Worm (Caenorhabditis elegans) whole organism, L1 larva: Measurements from ENCODE around the gene Y54F10BM.21.

Source experiments
- Y116A8C.19 ChIP-seq: sonication (generic microtip); optimal IDR thresholded peaks from 2 replicates; lab custom pipeline; 2016; ENCODE audit warnings: missing compliant biosample characterization, missing genetic modification characterization, borderline replicate concordance
- ceh-63 ChIP-seq: fragments of 200-800 bp; sonication (Bioruptor generic); optimal IDR thresholded peaks from 2 replicates; lab custom pipeline; 2018; ENCODE audit warnings: mild to moderate bottlenecking, missing genetic modification characterization, missing compliant biosample characterization
- ceh-90 ChIP-seq: sonication (generic microtip); optimal IDR thresholded peaks from 2 replicates; lab custom pipeline; 2016; ENCODE audit warnings: missing genetic modification characterization, missing compliant biosample characterization
- ces-1 ChIP-seq: fragments of 150-350 bp; optimal IDR thresholded peaks from 2 replicates; lab custom pipeline; 2014; ENCODE audit warnings: missing biosample characterization, missing genetic modification reagents, missing genetic modification characterization
- efl-1 ChIP-seq, 4 experiments: fragments of 150-350 bp; optimal IDR thresholded peaks in 3 of 4; peaks in 1 of 4; 1 replicate in 1 of 4; 2 replicates in 3 of 4; lab custom pipeline; 2014; ENCODE audit warnings: missing biosample characterization in 2 of 4, missing genetic modification characterization in 2 of 4, missing genetic modification reagents in 2 of 4
- elt-2 ChIP-seq: sonication (generic microtip); optimal IDR thresholded peaks from 2 replicates; lab custom pipeline; 2016; ENCODE audit warnings: missing genetic modification characterization, mild to moderate bottlenecking, inconsistent platforms, missing compliant biosample characterization, missing genetic modification reagents
- elt-3 ChIP-seq, 6 experiments: fragments of 150-350 bp in 1 of 6; sonication (generic microtip); optimal IDR thresholded peaks; 2 replicates each; lab custom pipeline; 2017 to 2018; ENCODE audit warnings: missing biosample characterization in 6 of 6, missing genetic modification characterization in 6 of 6, inconsistent platforms in 1 of 6
- fkh-4 ChIP-seq: sonication (generic microtip); optimal IDR thresholded peaks from 2 replicates; lab custom pipeline; 2016; ENCODE audit warnings: missing compliant biosample characterization, missing genetic modification characterization, borderline replicate concordance
- fkh-8 ChIP-seq: sonication (generic microtip); optimal IDR thresholded peaks from 2 replicates; lab custom pipeline; 2016; ENCODE audit warnings: mild to moderate bottlenecking, missing genetic modification characterization, missing compliant biosample characterization
- hpl-2 ChIP-seq: fragments of 150-350 bp; optimal IDR thresholded peaks from 2 replicates; lab custom pipeline; 2014; ENCODE audit warnings: missing biosample characterization, missing genetic modification reagents, missing genetic modification characterization
- irx-1 ChIP-seq: sonication (generic microtip); optimal IDR thresholded peaks from 2 replicates; lab custom pipeline; 2016; ENCODE audit warnings: missing genetic modification characterization, missing compliant biosample characterization
- isw-1 ChIP-seq: fragments of 200-800 bp; sonication (Bioruptor generic); IDR thresholded peaks from 2 replicates; pipeline ENCODE4 v1.3.6; 2022; ENCODE audit warnings: missing genetic modification characterization, missing compliant biosample characterization
- jun-1 ChIP-seq: fragments of 150-350 bp; optimal IDR thresholded peaks from 2 replicates; lab custom pipeline; 2014; ENCODE audit warnings: missing biosample characterization, missing genetic modification reagents, missing genetic modification characterization
- lin-39 ChIP-seq: fragments of 150-350 bp; optimal IDR thresholded peaks from 2 replicates; lab custom pipeline; 2014; ENCODE audit warnings: missing biosample characterization, missing genetic modification reagents, missing genetic modification characterization
- lir-3 ChIP-seq: sonication (generic microtip); optimal IDR thresholded peaks from 2 replicates; lab custom pipeline; 2016; ENCODE audit warnings: mild to moderate bottlenecking, missing genetic modification characterization, moderate library complexity, missing compliant biosample characterization; ENCODE audit not compliant: poor library complexity
- mab-9 ChIP-seq: fragments of 200-800 bp; sonication (Bioruptor generic); IDR thresholded peaks from 2 replicates; pipeline ENCODE4 v1.3.6; 2022; ENCODE audit warnings: missing genetic modification reagents, missing genetic modification characterization, missing compliant biosample characterization
- nhr-12 ChIP-seq: sonication (generic microtip); optimal IDR thresholded peaks from 2 replicates; lab custom pipeline; 2017; ENCODE audit warnings: missing biosample characterization, missing genetic modification characterization
- nhr-28 ChIP-seq: fragments of 150-350 bp; optimal IDR thresholded peaks from 2 replicates; lab custom pipeline; 2014; ENCODE audit warnings: missing biosample characterization, missing genetic modification characterization
- nhr-71 ChIP-seq: sonication (generic microtip); optimal IDR thresholded peaks from 2 replicates; lab custom pipeline; 2016; ENCODE audit warnings: mild to moderate bottlenecking, missing genetic modification characterization, moderate library complexity, missing compliant biosample characterization
- nhr-76 ChIP-seq: sonication (generic microtip); optimal IDR thresholded peaks from 2 replicates; lab custom pipeline; 2017; ENCODE audit warnings: missing biosample characterization, missing genetic modification characterization
- nhr-85 ChIP-seq: sonication (generic microtip); peaks from one replicate; lab custom pipeline; 2016; ENCODE audit warnings: missing genetic modification characterization, inconsistent platforms, missing compliant biosample characterization
- pax-3 ChIP-seq: fragments of 200-800 bp; sonication (Bioruptor generic); optimal IDR thresholded peaks from 2 replicates; lab custom pipeline; 2018; ENCODE audit warnings: mild to moderate bottlenecking, missing genetic modification characterization, moderate library complexity, missing compliant biosample characterization
- pqm-1 ChIP-seq: sonication (generic microtip); optimal IDR thresholded peaks from 3 replicates; lab custom pipeline; 2017; ENCODE audit warnings: missing biosample characterization, missing genetic modification characterization
- snpc-4 ChIP-seq: fragments of 150-350 bp; optimal IDR thresholded peaks from 2 replicates; lab custom pipeline; 2014; ENCODE audit warnings: missing biosample characterization, missing genetic modification characterization
- tlp-1 ChIP-seq: fragments of 150-350 bp; optimal IDR thresholded peaks from 2 replicates; lab custom pipeline; 2014; ENCODE audit warnings: missing biosample characterization, missing genetic modification characterization
- ztf-11 ChIP-seq, 2 experiments: sonication (generic microtip); optimal IDR thresholded peaks; 2 replicates each; lab custom pipeline; 2016 to 2017; ENCODE audit warnings: missing genetic modification characterization in 2 of 2, missing biosample characterization in 1 of 2, missing compliant biosample characterization in 1 of 2

Y54F10BM.21 gene

DNA sequence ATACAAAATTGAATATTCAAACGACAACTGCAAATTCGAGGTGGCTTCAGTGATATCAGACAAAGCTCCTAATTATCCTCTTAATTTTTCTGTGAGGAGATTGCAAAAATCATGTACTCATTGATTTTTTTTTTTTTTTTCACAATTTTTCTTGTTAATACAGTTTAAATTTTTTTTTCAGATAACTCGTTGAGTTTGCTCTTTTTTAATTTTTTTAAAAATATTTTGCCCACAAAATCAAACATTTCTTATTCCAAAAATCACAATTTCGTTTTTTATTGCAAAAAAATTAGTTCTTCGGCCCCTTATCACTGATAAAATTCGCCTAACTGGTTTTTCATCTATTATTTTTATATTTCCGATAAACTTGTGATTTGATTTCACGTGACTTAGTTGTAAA is at the start of gene Y54F10BM.21:
TSS of gene Y54F10BM.21 (plus strand) at position 301 of the 400 bp plus-strand sequence.
- TF ChIP-seq elt-3 (tag; optimal IDR thresholded peaks at IDR 0.05; lab: Kevin White, UChicago) (peak in 1 of 6 experiments; percentile 40), mab-9 (no peak)

DNA sequence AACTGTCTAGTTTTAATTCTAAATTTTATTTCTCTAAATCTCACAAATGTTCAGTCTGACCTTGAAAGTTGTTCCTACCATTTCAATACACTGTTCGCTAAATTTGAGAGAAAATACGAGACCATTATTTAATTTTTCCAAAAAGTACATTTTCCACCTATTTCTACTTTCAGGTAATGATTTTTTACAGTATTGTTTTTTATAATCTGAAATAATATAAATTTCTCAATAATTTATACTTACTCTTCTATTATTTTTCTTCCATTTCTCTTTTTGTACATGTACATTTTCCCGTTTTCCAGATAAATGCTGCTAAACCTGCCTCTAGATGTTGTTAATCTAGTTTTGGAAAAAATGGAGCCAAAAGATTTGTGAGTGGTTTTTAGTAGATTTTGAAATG is 49.5 kb upstream of the Y54F10BM.21 start, which contains the start of gene fbxa-62:
TSS of gene fbxa-62 (plus strand) at position 301 of the 400 bp plus-strand sequence.
- TF ChIP-seq ceh-90 (tag; lab: Kevin White, UChicago) = no peak
- TF ChIP-seq nhr-12 (tag; lab: Kevin White, UChicago) = no peak
- no peak for TF ChIP-seq irx-1
- no peak for TF ChIP-seq pax-3 (tag; lab: Kevin White, UChicago)
- no peak for TF ChIP-seq fkh-8 (tag; lab: Kevin White, UChicago)
- no peak for TF ChIP-seq hpl-2
- no peak for TF ChIP-seq elt-3 (tag; optimal IDR thresholded peaks at IDR 0.05; lab: Kevin White, UChicago)
- TF ChIP-seq nhr-85 (tag; lab: Kevin White, UChicago) = no peak
- no peak for TF ChIP-seq nhr-76 (tag; lab: Kevin White, UChicago)
- no peak for TF ChIP-seq ztf-11 (tag; optimal IDR thresholded peaks at IDR 0.05; lab: Kevin White, UChicago)
- no peak for TF ChIP-seq isw-1 (GFP tag; lab: Robert Waterston, UW)
- no peak for TF ChIP-seq lir-3 (tag; lab: Kevin White, UChicago)

DNA sequence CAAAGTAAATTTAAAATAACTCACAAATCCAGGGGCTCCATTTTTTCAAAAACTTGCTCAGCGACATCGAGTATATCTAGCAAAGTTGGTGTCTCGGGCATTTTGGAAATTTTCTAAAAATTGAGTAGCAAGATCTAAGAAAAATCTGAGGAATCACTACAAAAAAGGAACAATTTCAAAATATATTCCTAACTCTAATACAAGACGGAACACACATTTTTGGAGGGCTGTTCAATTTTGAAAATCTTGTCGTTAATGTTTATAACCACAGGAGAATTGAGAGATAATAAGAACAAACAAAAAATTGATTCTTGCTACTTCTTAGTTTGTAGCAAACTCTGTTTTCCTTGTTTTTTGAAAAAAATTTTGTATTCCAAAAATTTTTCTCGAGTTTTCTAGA is 44.6 kb upstream of the Y54F10BM.21 start, which contains the start of gene fbxa-47:
TSS of gene fbxa-47 (minus strand) at position 101 of the 400 bp plus-strand sequence.
- TF ChIP-seq nhr-85 (tag; lab: Kevin White, UChicago) (no peak), snpc-4 (tag; lab: Kevin White, UChicago) (no peak), nhr-71 (tag; lab: Kevin White, UChicago) (no peak)

DNA sequence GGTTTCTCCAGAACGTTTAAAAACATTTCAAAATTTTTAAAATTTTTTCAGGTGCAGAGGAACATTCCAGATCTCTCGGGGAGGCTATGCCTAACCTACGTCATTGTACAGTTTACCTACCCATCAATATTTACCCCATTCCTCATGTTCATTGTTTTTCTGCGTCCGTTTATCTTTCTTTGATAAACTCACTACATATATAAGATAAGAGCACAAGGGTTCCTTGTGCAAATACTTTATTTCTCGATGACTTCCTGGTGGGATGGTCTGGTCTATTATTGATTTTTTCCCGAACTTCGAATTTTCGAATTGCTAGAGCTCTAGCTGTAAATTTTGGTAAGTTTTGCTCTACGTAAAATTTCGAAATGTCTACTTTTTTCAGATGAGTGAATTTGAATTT is 43.5 kb upstream of the Y54F10BM.21 start:
- TF ChIP-seq lin-39 (tag; lab: Kevin White, UChicago) (no peak), mab-9 (no peak), efl-1 (optimal IDR thresholded peaks at IDR 0.05; lab: Kevin White, UChicago) (no peak), efl-1 (GFP tag; optimal IDR thresholded peaks at IDR 0.05 in 1 of 2; lab: Kevin White, UChicago) (peak in 1 of 2 experiments; percentile 75), lir-3 (tag; lab: Kevin White, UChicago) (no peak), fkh-4 (tag; lab: Kevin White, UChicago) (no peak), Y116A8C.19 (tag; lab: Kevin White, UChicago) (no peak)

DNA sequence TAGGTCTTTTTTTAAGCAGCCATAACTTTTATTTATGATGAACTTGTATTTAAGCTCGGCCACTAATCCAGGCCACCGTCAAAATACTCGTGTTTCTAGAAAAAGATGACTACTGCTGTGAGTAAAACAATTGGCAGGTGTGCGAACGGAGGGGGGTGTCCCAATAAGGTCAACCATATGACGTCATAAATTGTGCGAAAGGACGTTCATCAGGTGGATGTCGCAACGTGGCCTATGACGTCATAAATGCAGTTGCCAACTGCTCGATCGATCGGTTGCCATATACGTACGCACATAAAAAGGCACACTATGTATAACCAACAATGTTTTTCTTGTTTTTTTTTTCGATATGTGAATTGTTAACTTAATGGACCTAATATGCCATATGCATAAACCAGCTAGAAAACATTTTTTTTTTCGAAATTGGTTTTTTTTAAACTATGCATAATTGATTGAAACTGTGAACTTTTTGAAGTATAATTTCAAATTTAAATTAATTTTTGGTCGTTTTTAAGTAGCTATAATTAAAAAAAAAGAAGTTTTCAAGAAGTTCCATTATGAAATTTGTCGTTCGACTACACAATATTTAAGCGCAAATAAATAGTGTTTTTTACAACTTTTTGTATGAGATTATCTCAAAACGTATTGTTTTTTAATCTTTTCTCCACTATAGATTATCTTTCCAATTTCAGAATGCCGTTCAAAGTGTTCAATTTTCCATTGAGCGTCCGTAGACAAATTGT is 42.6 kb upstream of the Y54F10BM.21 start, which contains the start of gene C39B5.2:
TSS of gene C39B5.2 (plus strand) at position 693 of the 743 bp plus-strand sequence.
- TF ChIP-seq ces-1 = no peak
- TF ChIP-seq nhr-85 (tag; lab: Kevin White, UChicago) = peak; percentile 53
- no peak for TF ChIP-seq efl-1 (optimal IDR thresholded peaks at IDR 0.05; lab: Kevin White, UChicago)
- peak in 1 of 2 experiments; percentile 32 for TF ChIP-seq efl-1 (GFP tag; optimal IDR thresholded peaks at IDR 0.05 in 1 of 2; lab: Kevin White, UChicago)

DNA sequence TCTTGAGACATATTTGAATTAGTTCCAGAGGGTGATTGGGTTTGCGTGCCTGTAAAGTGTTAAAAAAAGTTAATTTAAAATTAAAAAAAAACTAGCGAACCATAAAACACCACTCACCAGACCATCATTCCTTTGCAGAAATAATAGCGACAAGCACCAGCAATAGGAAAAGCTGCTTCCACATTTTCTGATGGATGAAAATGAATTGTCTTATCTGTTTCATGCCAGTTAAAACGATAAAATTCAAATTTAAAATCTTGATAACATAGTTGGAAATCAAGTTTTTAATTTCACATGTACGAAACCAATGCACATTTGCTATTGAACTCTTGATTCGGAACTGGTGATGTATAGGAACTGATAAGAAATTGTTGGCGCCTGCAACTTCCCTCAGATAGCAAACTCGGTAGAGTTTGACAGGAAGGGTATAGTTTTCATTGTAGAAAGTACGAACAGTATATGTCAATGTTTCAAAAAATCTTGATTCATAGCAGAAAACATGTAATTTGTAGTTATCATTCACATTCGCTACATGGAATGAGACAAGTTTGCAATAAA is 37.3 kb upstream of the Y54F10BM.21 start, which contains the start of gene C39B5.10:
TSS of gene C39B5.10 (minus strand) at position 51 of the 558 bp plus-strand sequence.
- TF ChIP-seq jun-1 (tag; lab: Kevin White, UChicago) = peak; percentile 7
- TF ChIP-seq ceh-63 = no peak
- TF ChIP-seq tlp-1 (tag; lab: Kevin White, UChicago) = peak; percentile 12
- peak; percentile 72 for TF ChIP-seq pqm-1 (tag; lab: Kevin White, UChicago)
- TF ChIP-seq ces-1 = no peak
- peak; percentile 91 for TF ChIP-seq elt-2 (tag; lab: Kevin White, UChicago)
- no peak for TF ChIP-seq nhr-28 (tag; lab: Kevin White, UChicago)
